Fruit fly (Drosophila melanogaster): ENCODE data around the gene CG1958.

The CG1958 gene

dm6 chrX:7291850-7292499, 25.3 kb downstream of the CG1958 start (continued):
- TF ChIP-seq bbx (GFP tag; IDR thresholded peaks at IDR 0.05; ENCODE audit: partially characterized antibody) = no peak
- TF ChIP-seq CG1792 (GFP tag; optimal IDR thresholded peaks at IDR 0.05) = peak; percentile 2
- TF ChIP-seq Nf-YA (GFP tag; IDR thresholded peaks at IDR 0.05) = peak; percentile 30; the same call in 1 of the 2 replicates
- peak; percentile 78 for TF ChIP-seq Xbp1 (GFP tag; optimal IDR thresholded peaks at IDR 0.05)
- TF ChIP-seq ind (GFP tag; optimal IDR thresholded peaks at IDR 0.05) = peak; percentile 66
- peak; percentile 30 to 51 for TF ChIP-seq Pdp1 (GFP tag; optimal IDR thresholded peaks at IDR 0.05)
- TF ChIP-seq kah (GFP tag; optimal IDR thresholded peaks at IDR 0.05) = peak; percentile 23
- peak; percentile 69 for TF ChIP-seq CG1233 (GFP tag; optimal IDR thresholded peaks at IDR 0.05)
- no peak for TF ChIP-seq tx (GFP tag; optimal IDR thresholded peaks at IDR 0.05)
- peak; percentile 25 for TF ChIP-seq Ets97D (GFP tag; optimal IDR thresholded peaks at IDR 0.05)
- peak; percentile 41 for TF ChIP-seq CG31224 (GFP tag; IDR thresholded peaks at IDR 0.05)
- TF ChIP-seq CG2199 (GFP tag; IDR thresholded peaks at IDR 0.05) = no peak
- TF ChIP-seq CG12659 (GFP tag; optimal IDR thresholded peaks at IDR 0.05) = peak; percentile 39
- TF ChIP-seq CG33557 (GFP tag; optimal IDR thresholded peaks at IDR 0.05) = peak; percentile 95
- peak; percentile 82 for TF ChIP-seq CG2678 (tag; optimal IDR thresholded peaks at IDR 0.05)
- peak; percentile 41 for TF ChIP-seq repo (GFP tag; optimal IDR thresholded peaks at IDR 0.05)
- TF ChIP-seq Hand (GFP tag; optimal IDR thresholded peaks at IDR 0.05) = no peak
- peak; percentile 76 for TF ChIP-seq D19A (tag; optimal IDR thresholded peaks at IDR 0.05)
- TF ChIP-seq seq (GFP tag; IDR thresholded peaks at IDR 0.05) = no peak
- peak; percentile 53 for TF ChIP-seq CG14667 (GFP tag; IDR thresholded peaks at IDR 0.05)
- peak; percentile 55 for TF ChIP-seq CG9437 (GFP tag; optimal IDR thresholded peaks at IDR 0.05)
- peak; percentile 86 for TF ChIP-seq CG8388 (GFP tag; optimal IDR thresholded peaks at IDR 0.05)
- peak; percentile 40 for TF ChIP-seq Fer1 (GFP tag; optimal IDR thresholded peaks at IDR 0.05)
- TF ChIP-seq lbe (GFP tag; optimal IDR thresholded peaks at IDR 0.05) = peak; percentile 58
- TF ChIP-seq pita (GFP tag; optimal IDR thresholded peaks at IDR 0.05) = no peak
- TF ChIP-seq Poxn (GFP tag; IDR thresholded peaks at IDR 0.05) = no peak
- TF ChIP-seq Dp (GFP tag; optimal IDR thresholded peaks at IDR 0.05) = no peak
- no peak for TF ChIP-seq CG7271 (tag; optimal IDR thresholded peaks at IDR 0.05)
- TF ChIP-seq Bgb (GFP tag; IDR thresholded peaks at IDR 0.05; ENCODE audit: partially characterized antibody) = no peak
- peak; percentile 90 for TF ChIP-seq phol (tag; optimal IDR thresholded peaks at IDR 0.05)
- no peak for TF ChIP-seq amos (GFP tag; IDR thresholded peaks at IDR 0.05; ENCODE audit: partially characterized antibody)
- no peak for TF ChIP-seq slp2 (GFP tag; optimal IDR thresholded peaks at IDR 0.05)
- TF ChIP-seq lab (GFP tag; optimal IDR thresholded peaks at IDR 0.05) = peak; percentile 54
- TF ChIP-seq tup (GFP tag; optimal IDR thresholded peaks at IDR 0.05) = peak; percentile 68
- TF ChIP-seq Elba2 (GFP tag; optimal IDR thresholded peaks at IDR 0.05) = peak; percentile 60
- TF ChIP-seq CoRest (tag; optimal IDR thresholded peaks at IDR 0.05) = peak; percentile 81
- TF ChIP-seq Max (GFP tag; optimal IDR thresholded peaks at IDR 0.05) = peak; percentile 78
- TF ChIP-seq CG1602 (GFP tag; optimal IDR thresholded peaks at IDR 0.05) = peak; percentile 80
- TF ChIP-seq mirr (GFP tag; optimal IDR thresholded peaks at IDR 0.05) = no peak
- TF ChIP-seq Optix (GFP tag; IDR thresholded peaks at IDR 0.05) = peak; percentile 39; the same call in 1 of the 3 replicates
- no peak for TF ChIP-seq Dref (GFP tag; IDR thresholded peaks at IDR 0.05)
- no peak for TF ChIP-seq Neu2 (GFP tag; optimal IDR thresholded peaks at IDR 0.05; ENCODE audit: borderline replicate concordance)
- TF ChIP-seq CG10209 (GFP tag; optimal IDR thresholded peaks at IDR 0.05) = peak; percentile 76
- no peak for TF ChIP-seq CG4360 (GFP tag; IDR thresholded peaks at IDR 0.05)
- peak; percentile 87 for TF ChIP-seq CG4424 (GFP tag; optimal IDR thresholded peaks at IDR 0.05)
- TF ChIP-seq ap (GFP tag; IDR thresholded peaks at IDR 0.05) = peak; percentile 54; the same call in 1 of the 2 replicates
- TF ChIP-seq jumu (GFP tag; optimal IDR thresholded peaks at IDR 0.05) = peak; percentile 4
- TF ChIP-seq HLHmδ (GFP tag; optimal IDR thresholded peaks at IDR 0.05) = no peak
- peak; percentile 89 for TF ChIP-seq nmo (GFP tag; optimal IDR thresholded peaks at IDR 0.05)

All from whole organism, embryonic.